Fruit fly (Drosophila melanogaster) whole organism, wandering third instar larva: ENCODE results near the gene CG32683.
A peak's percentile ranks its signal among the peaks of the same experiment; 100 is the strongest.

Experiments
- Abd-B ChIP-seq: fragments of >200 bp; optimal IDR thresholded peaks from 2 replicates; lab custom pipeline; 2017; ENCODE audit warnings: missing biosample characterization, missing genetic modification characterization
- CG32264 ChIP-seq: fragments of 200-800 bp; sonication (Bioruptor generic); optimal IDR thresholded peaks from 2 replicates; lab custom pipeline; 2016; ENCODE audit warnings: missing biosample characterization, missing genetic modification characterization
- CG9705 ChIP-seq: fragments of 200-800 bp; sonication (Bioruptor generic); optimal IDR thresholded peaks from 2 replicates; lab custom pipeline; 2018; ENCODE audit warnings: missing biosample characterization, mild to moderate bottlenecking, missing genetic modification characterization
- CrebA ChIP-seq: fragments of 200-800 bp; sonication (Bioruptor generic); optimal IDR thresholded peaks from 2 replicates; lab custom pipeline; 2016; ENCODE audit warnings: missing biosample characterization, mild to moderate bottlenecking, missing genetic modification characterization, borderline replicate concordance
- Dfd ChIP-seq: fragments of >200 bp; optimal IDR thresholded peaks from 2 replicates; lab custom pipeline; 2017; ENCODE audit warnings: missing biosample characterization, missing genetic modification characterization
- Dif ChIP-seq: fragments of 200-275, 200-300 bp; sonication (Bioruptor generic); optimal IDR thresholded peaks from 2 replicates; lab custom pipeline; 2018; ENCODE audit warnings: missing biosample characterization, missing genetic modification characterization; ENCODE audit not compliant: partially characterized antibody
- GATAd ChIP-seq: sonication (Bioruptor generic); optimal IDR thresholded peaks from 2 replicates; lab custom pipeline; 2016; ENCODE audit warnings: missing biosample characterization, missing genetic modification characterization
- HLH106 ChIP-seq: fragments of 200-800 bp; optimal IDR thresholded peaks from 3 replicates; lab custom pipeline; 2019; ENCODE audit warnings: missing biosample characterization, mild to moderate bottlenecking, missing genetic modification characterization, moderate library complexity
- Hnf4 ChIP-seq: fragments of 200-800 bp; sonication (Bioruptor generic); optimal IDR thresholded peaks from 2 replicates; lab custom pipeline; 2016; ENCODE audit warnings: missing biosample characterization, mild to moderate bottlenecking, missing genetic modification characterization
- Hr78 ChIP-seq: fragments of >200 bp; optimal IDR thresholded peaks from 2 replicates; lab custom pipeline; 2017; ENCODE audit warnings: missing biosample characterization, missing genetic modification characterization
- Hr83 ChIP-seq: fragments of 200-300 bp; sonication (Bioruptor generic); optimal IDR thresholded peaks from 2 replicates; lab custom pipeline; 2016; ENCODE audit warnings: missing biosample characterization, mild to moderate bottlenecking, missing genetic modification characterization, moderate library complexity; ENCODE audit not compliant: poor library complexity, severe bottlenecking
- Jra ChIP-seq: sonication (Bioruptor generic); optimal IDR thresholded peaks from 2 replicates; lab custom pipeline; 2016; ENCODE audit warnings: missing biosample characterization, missing genetic modification characterization
- Mio ChIP-seq: sonication (Bioruptor generic); optimal IDR thresholded peaks from 2 replicates; lab custom pipeline; 2016; ENCODE audit warnings: missing biosample characterization, missing genetic modification characterization
- Myc ChIP-seq: fragments of >200 bp; optimal IDR thresholded peaks from 2 replicates; lab custom pipeline; 2017
- N ChIP-seq: fragments of >200 bp; optimal IDR thresholded peaks from 2 replicates; lab custom pipeline; 2018; ENCODE audit warnings: missing biosample characterization, missing external identifiers, missing genetic modification characterization
- OdsH ChIP-seq: fragments of 200-800 bp; sonication (Bioruptor generic); optimal IDR thresholded peaks from 2 replicates; lab custom pipeline; 2016; ENCODE audit warnings: missing biosample characterization, mild to moderate bottlenecking, missing genetic modification characterization
- Rel ChIP-seq, 2 experiments: fragments of 200-800 bp; sonication (Bioruptor generic) in 1 of 2; optimal IDR thresholded peaks; 2 replicates in 1 of 2; 3 replicates in 1 of 2; lab custom pipeline; 2016 to 2019; ENCODE audit warnings: mild to moderate bottlenecking in 2 of 2, missing biosample characterization in 2 of 2, missing genetic modification characterization in 2 of 2, moderate library complexity in 1 of 2
- Sp1 ChIP-seq: fragments of 200-800 bp; sonication (Bioruptor generic); optimal IDR thresholded peaks from 3 replicates; lab custom pipeline; 2019; ENCODE audit warnings: missing biosample characterization, mild to moderate bottlenecking, missing genetic modification characterization, moderate library complexity
- Vsx2 ChIP-seq: fragments of 200-300, 225-300 bp; sonication (Bioruptor generic); optimal IDR thresholded peaks from 2 replicates; lab custom pipeline; 2018; ENCODE audit warnings: missing biosample characterization, missing genetic modification characterization; ENCODE audit not compliant: partially characterized antibody
- br ChIP-seq: fragments of 200-800 bp; sonication (Bioruptor generic); optimal IDR thresholded peaks from 2 replicates; lab custom pipeline; 2016; ENCODE audit warnings: missing biosample characterization, missing genetic modification characterization
- brk ChIP-seq: fragments of 200-800 bp; sonication (Bioruptor generic); optimal IDR thresholded peaks from 2 replicates; lab custom pipeline; 2016; ENCODE audit warnings: missing biosample characterization, mild to moderate bottlenecking, missing genetic modification characterization
- dl ChIP-seq, 2 experiments: fragments of 175-275, 200-275 bp in 1 of 2; fragments of 200-275 bp in 1 of 2; sonication (Bioruptor generic); optimal IDR thresholded peaks; lab custom pipeline; 2018; ENCODE audit warnings: mild to moderate bottlenecking in 2 of 2, missing biosample characterization in 2 of 2, missing genetic modification characterization in 2 of 2, moderate library complexity in 2 of 2; ENCODE audit not compliant: partially characterized antibody in 2 of 2, insufficient read depth in 1 of 2
- dmrt93B ChIP-seq: fragments of 200-800 bp; sonication (Bioruptor generic); optimal IDR thresholded peaks from 2 replicates; lab custom pipeline; 2018; ENCODE audit warnings: missing biosample characterization, mild to moderate bottlenecking, missing genetic modification characterization
- dsf ChIP-seq: sonication (Bioruptor generic); optimal IDR thresholded peaks from 2 replicates; lab custom pipeline; 2016; ENCODE audit warnings: missing biosample characterization, missing genetic modification characterization, borderline replicate concordance
- ey ChIP-seq: fragments of 200-800 bp; sonication (Bioruptor generic); optimal IDR thresholded peaks from 2 replicates; lab custom pipeline; 2016; ENCODE audit warnings: missing biosample characterization, missing genetic modification characterization
- foxo ChIP-seq, 2 experiments: fragments of 200-800 bp; sonication (Bioruptor generic); optimal IDR thresholded peaks; 2 replicates in 1 of 2; 3 replicates in 1 of 2; lab custom pipeline; 2016 to 2017; ENCODE audit warnings: missing biosample characterization in 2 of 2, missing genetic modification characterization in 2 of 2
- fru ChIP-seq: fragments of 200-800 bp; sonication (Bioruptor generic); optimal IDR thresholded peaks from 3 replicates; lab custom pipeline; 2016; ENCODE audit warnings: missing biosample characterization, mild to moderate bottlenecking, missing genetic modification characterization
- h ChIP-seq: fragments of 200-800 bp; sonication (Bioruptor generic); optimal IDR thresholded peaks from 3 replicates; lab custom pipeline; 2016; ENCODE audit warnings: missing biosample characterization, mild to moderate bottlenecking, missing genetic modification characterization
- jim ChIP-seq: fragments of 175-275, 200-325 bp; sonication (Bioruptor generic); optimal IDR thresholded peaks from 2 replicates; lab custom pipeline; 2016; ENCODE audit warnings: missing biosample characterization, mild to moderate bottlenecking, missing genetic modification characterization
- lola ChIP-seq: fragments of >200 bp; optimal IDR thresholded peaks from 2 replicates; lab custom pipeline; 2017; ENCODE audit warnings: missing biosample characterization, missing genetic modification characterization
- pan ChIP-seq: fragments of >200 bp; optimal IDR thresholded peaks from 2 replicates; lab custom pipeline; 2017
- psq ChIP-seq: fragments of 200-800 bp; sonication (Bioruptor generic); optimal IDR thresholded peaks from 3 replicates; lab custom pipeline; 2017; ENCODE audit warnings: missing biosample characterization, mild to moderate bottlenecking, missing genetic modification characterization, moderate library complexity
- rgr ChIP-seq: fragments of 200-800 bp; sonication (Bioruptor generic); optimal IDR thresholded peaks from 3 replicates; lab custom pipeline; 2016; ENCODE audit warnings: missing biosample characterization, mild to moderate bottlenecking, missing genetic modification characterization
- sage ChIP-seq: fragments of 200-800 bp; sonication (Bioruptor generic); optimal IDR thresholded peaks from 2 replicates; lab custom pipeline; 2016; ENCODE audit warnings: missing biosample characterization, mild to moderate bottlenecking, missing genetic modification characterization
- sv ChIP-seq: fragments of 200-800 bp; sonication (Bioruptor generic); optimal IDR thresholded peaks from 3 replicates; lab custom pipeline; 2016; ENCODE audit warnings: missing biosample characterization, missing genetic modification characterization
- tai ChIP-seq: sonication (Bioruptor generic); optimal IDR thresholded peaks from 2 replicates; lab custom pipeline; 2016; ENCODE audit warnings: missing biosample characterization, missing genetic modification characterization
- usp ChIP-seq: fragments of >200 bp; optimal IDR thresholded peaks from 2 replicates; lab custom pipeline; 2017; ENCODE audit warnings: missing biosample characterization, missing genetic modification characterization
- woc ChIP-seq: sonication (Bioruptor generic); optimal IDR thresholded peaks from 2 replicates; lab custom pipeline; 2016; ENCODE audit warnings: missing biosample characterization, mild to moderate bottlenecking, missing genetic modification characterization

Gene CG32683

dm6 chrX:10473510-10474212, 19.0 kb upstream of the CG32683 start, which contains the start of gene CG2889 (continued):
- peak; percentile 2 for TF ChIP-seq Sp1 (GFP tag; lab: Kevin White, UChicago)
- TF ChIP-seq fru (GFP tag; lab: Kevin White, UChicago) = peak; percentile 10
- TF ChIP-seq usp (GFP tag; lab: Kevin White, UChicago) = no peak
- no peak for TF ChIP-seq CrebA (GFP tag; lab: Kevin White, UChicago)
- no peak for TF ChIP-seq dl (GFP tag; optimal IDR thresholded peaks at IDR 0.05; lab: Kevin White, UChicago; ENCODE audit: insufficient read depth in 1 of 2, partially characterized antibody in 2 of 2)
- peak; percentile 24 for TF ChIP-seq rgr
- TF ChIP-seq Vsx2 = no peak
- TF ChIP-seq psq (GFP tag; lab: Kevin White, UChicago) = peak; percentile 46
- TF ChIP-seq foxo (GFP tag; optimal IDR thresholded peaks at IDR 0.05; lab: Kevin White, UChicago) = peak in 1 of 2 experiments; percentile 58

- TF ChIP-seq CG32264 (no peak), HLH106 (tag; lab: Kevin White, UChicago) (peak; percentile 3), Hr83 (GFP tag; lab: Kevin White, UChicago) (peak; percentile 65), woc (GFP tag; lab: Kevin White, UChicago) (no peak), Hnf4 (GFP tag; lab: Kevin White, UChicago) (no peak), Myc (lab: Kevin White, UChicago) (no peak), CG9705 (GFP tag; lab: Kevin White, UChicago) (no peak), Rel (GFP tag; optimal IDR thresholded peaks at IDR 0.05; lab: Kevin White, UChicago) (no peak), Rel (tag; optimal IDR thresholded peaks at IDR 0.05; lab: Kevin White, UChicago) (peak; percentile 68), usp (GFP tag; lab: Kevin White, UChicago) (no peak), tai (GFP tag; lab: Kevin White, UChicago) (no peak), ey (GFP tag; lab: Kevin White, UChicago) (no peak), dl (GFP tag; optimal IDR thresholded peaks at IDR 0.05; lab: Kevin White, UChicago; ENCODE audit: insufficient read depth in 1 of 2, partially characterized antibody in 2 of 2) (no peak), lola (GFP tag; lab: Kevin White, UChicago) (no peak), dmrt93B (GFP tag; lab: Kevin White, UChicago) (no peak), jim (GFP tag; lab: Kevin White, UChicago) (no peak), OdsH (GFP tag; lab: Kevin White, UChicago) (no peak), psq (GFP tag; lab: Kevin White, UChicago) (no peak), GATAd (GFP tag; lab: Kevin White, UChicago) (no peak), Jra (GFP tag; lab: Kevin White, UChicago) (no peak), Abd-B (GFP tag; lab: Kevin White, UChicago) (no peak), Dfd (GFP tag; lab: Kevin White, UChicago) (no peak), N (GFP tag; lab: Kevin White, UChicago) (peak; percentile 21), Dif (peak; percentile 15), fru (GFP tag; lab: Kevin White, UChicago) (peak; percentile 53), h (GFP tag; lab: Kevin White, UChicago) (peak; percentile 19), sv (no peak), dsf (GFP tag; lab: Kevin White, UChicago) (no peak), rgr (no peak), CrebA (GFP tag; lab: Kevin White, UChicago) (no peak), Hr78 (GFP tag; lab: Kevin White, UChicago) (no peak), brk (no peak), br (GFP tag; lab: Kevin White, UChicago) (no peak), Sp1 (GFP tag; lab: Kevin White, UChicago) (peak; percentile 12), pan (lab: Kevin White, UChicago) (no peak), sage (no peak), Mio (GFP tag; lab: Kevin White, UChicago) (no peak), Vsx2 (no peak), foxo (GFP tag; optimal IDR thresholded peaks at IDR 0.05; lab: Kevin White, UChicago) (no peak)
Observed at dm6 chrX:10472614-10473248, 18.0 kb upstream of the CG32683 start.
